Fruit fly (Drosophila melanogaster) whole organism, wandering third instar larva: Measurements from ENCODE around the gene CG32568.

Experiments used
- Dfd ChIP-seq: fragments of >200 bp; optimal IDR thresholded peaks from 2 replicates; lab custom pipeline; 2017; ENCODE audit warnings: missing biosample characterization, missing genetic modification characterization
- Dif ChIP-seq: fragments of 200-275, 200-300 bp; sonication (Bioruptor generic); optimal IDR thresholded peaks from 2 replicates; lab custom pipeline; 2018; ENCODE audit warnings: missing biosample characterization, missing genetic modification characterization; ENCODE audit not compliant: partially characterized antibody
- Hnf4 ChIP-seq: fragments of 200-800 bp; sonication (Bioruptor generic); optimal IDR thresholded peaks from 2 replicates; lab custom pipeline; 2016; ENCODE audit warnings: missing biosample characterization, mild to moderate bottlenecking, missing genetic modification characterization
- Hr78 ChIP-seq: fragments of >200 bp; optimal IDR thresholded peaks from 2 replicates; lab custom pipeline; 2017; ENCODE audit warnings: missing biosample characterization, missing genetic modification characterization
- Hr83 ChIP-seq: fragments of 200-300 bp; sonication (Bioruptor generic); optimal IDR thresholded peaks from 2 replicates; lab custom pipeline; 2016; ENCODE audit warnings: missing biosample characterization, mild to moderate bottlenecking, missing genetic modification characterization, moderate library complexity; ENCODE audit not compliant: poor library complexity, severe bottlenecking
- h ChIP-seq: fragments of 200-800 bp; sonication (Bioruptor generic); optimal IDR thresholded peaks from 3 replicates; lab custom pipeline; 2016; ENCODE audit warnings: missing biosample characterization, mild to moderate bottlenecking, missing genetic modification characterization
- lola ChIP-seq: fragments of >200 bp; optimal IDR thresholded peaks from 2 replicates; lab custom pipeline; 2017; ENCODE audit warnings: missing biosample characterization, missing genetic modification characterization
- psq ChIP-seq: fragments of 200-800 bp; sonication (Bioruptor generic); optimal IDR thresholded peaks from 3 replicates; lab custom pipeline; 2017; ENCODE audit warnings: missing biosample characterization, mild to moderate bottlenecking, missing genetic modification characterization, moderate library complexity

dm6 chrX:16734647-16735046 is 6.1 kb upstream of the CG32568 start, which contains the start of gene TwdlY:
- TF ChIP-seq psq (no peak), h (no peak), Hr78 (GFP tag; lab: Kevin White, UChicago) (no peak), Dif (GFP tag; lab: Kevin White, UChicago) (no peak), Hr83 (no peak), Dfd (no peak), lola (GFP tag; lab: Kevin White, UChicago) (no peak), Hnf4 (GFP tag; lab: Kevin White, UChicago) (no peak)
